Worm (Caenorhabditis elegans) whole organism, early embryonic: Measurements from ENCODE around the gene tmd-2.

Experiments used
- B0310.2 ChIP-seq: sonication (generic microtip); optimal IDR thresholded peaks from 2 replicates; lab custom pipeline; 2016; ENCODE audit warnings: mild to moderate bottlenecking, missing genetic modification characterization, missing compliant biosample characterization
- F13C5.2 ChIP-seq: sonication (generic microtip); optimal IDR thresholded peaks from 2 replicates; lab custom pipeline; 2017; ENCODE audit warnings: mild to moderate bottlenecking, missing genetic modification characterization, inconsistent platforms, missing compliant biosample characterization
- aly-1 ChIP-seq: sonication (generic microtip); optimal IDR thresholded peaks from 2 replicates; lab custom pipeline; 2016; ENCODE audit warnings: missing genetic modification characterization, missing compliant biosample characterization
- ama-1 ChIP-seq: fragments of 150-350 bp; optimal IDR thresholded peaks from 2 replicates; lab custom pipeline; 2014
- ceh-13 ChIP-seq: fragments of 200-800 bp; sonication (Bioruptor generic); optimal IDR thresholded peaks from 2 replicates; lab custom pipeline; 2018; ENCODE audit warnings: mild to moderate bottlenecking, missing genetic modification characterization, missing compliant biosample characterization
- ceh-36 ChIP-seq: sonication (generic microtip); optimal IDR thresholded peaks from 2 replicates; lab custom pipeline; 2016; ENCODE audit warnings: missing genetic modification characterization, inconsistent platforms, missing compliant biosample characterization
- ets-7 ChIP-seq: sonication (generic microtip); optimal IDR thresholded peaks from 2 replicates; lab custom pipeline; 2016; ENCODE audit warnings: missing genotype, missing genetic modification characterization, missing compliant biosample characterization
- flt-1 ChIP-seq: fragments of 200-800 bp; sonication (Bioruptor generic); IDR thresholded peaks from 2 replicates; pipeline ENCODE4 v1.3.6; 2022; ENCODE audit warnings: missing genetic modification characterization, missing compliant biosample characterization
- hmbx-1 ChIP-seq: sonication (generic microtip); optimal IDR thresholded peaks from 2 replicates; lab custom pipeline; 2016; ENCODE audit warnings: mild to moderate bottlenecking, missing genetic modification characterization, missing compliant biosample characterization
- hmg-4 ChIP-seq: fragments of 200-800 bp; sonication (Bioruptor generic); optimal IDR thresholded peaks from 2 replicates; lab custom pipeline; 2018; ENCODE audit warnings: mild to moderate bottlenecking, missing genetic modification characterization, missing compliant biosample characterization
- hnd-1 ChIP-seq: sonication (generic microtip); optimal IDR thresholded peaks from 2 replicates; lab custom pipeline; 2016; ENCODE audit warnings: missing genetic modification characterization, missing compliant biosample characterization
- pes-1 ChIP-seq: fragments of 200-800 bp; sonication (Bioruptor generic); IDR thresholded peaks from 2 replicates; pipeline ENCODE4 v1.3.6; 2022; ENCODE audit warnings: missing genetic modification reagents, missing genetic modification characterization, missing compliant biosample characterization
- scrt-1 ChIP-seq: fragments of 200-800 bp; sonication (Bioruptor generic); IDR thresholded peaks from 2 replicates; pipeline ENCODE4 v1.3.6; 2022; ENCODE audit warnings: missing genetic modification characterization, missing compliant biosample characterization
- sea-1 ChIP-seq: fragments of 200-800 bp; sonication (Bioruptor generic); conservative IDR thresholded peaks from 2 replicates; pipeline ENCODE4 v1.3.6; 2022; ENCODE audit warnings: missing genetic modification characterization, missing compliant biosample characterization
- tbx-11 ChIP-seq: fragments of 200-800 bp; sonication (Bioruptor generic); IDR thresholded peaks from 2 replicates; pipeline ENCODE4 v1.3.6; 2022; ENCODE audit warnings: missing genetic modification characterization, missing compliant biosample characterization
- tbx-37 ChIP-seq: fragments of 200-800 bp; sonication (Bioruptor generic); conservative IDR thresholded peaks from 2 replicates; pipeline ENCODE4 v1.3.6; 2022; ENCODE audit warnings: missing genetic modification reagents, missing genetic modification characterization, missing compliant biosample characterization
- tra-4 ChIP-seq: sonication (generic microtip); optimal IDR thresholded peaks from 2 replicates; lab custom pipeline; 2017; ENCODE audit warnings: missing genetic modification characterization, missing compliant biosample characterization

Gene tmd-2

DNA sequence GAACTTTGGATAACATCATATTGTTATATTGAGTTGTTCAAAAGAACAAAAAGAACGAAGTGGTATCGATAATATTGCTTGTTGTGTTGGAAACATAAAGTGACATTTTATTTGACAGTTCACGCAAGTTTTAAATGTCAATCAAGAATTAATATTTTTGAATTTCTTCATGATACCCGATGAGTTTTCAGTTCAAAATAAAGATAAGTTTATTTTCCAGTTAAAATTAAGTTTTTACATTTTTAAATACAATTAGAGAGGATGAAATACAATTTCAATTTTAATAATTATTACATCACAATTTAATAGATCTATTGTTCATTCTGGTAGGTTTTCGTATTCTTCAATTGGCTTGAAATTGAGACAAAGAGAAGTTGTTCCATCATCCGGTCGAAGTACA is 37.0 kb upstream of the tmd-2 start, which contains the start of gene W02D7.4:
W02D7.4 (minus strand) TSS at position 101 of the 400 bp plus-strand sequence.
- TF ChIP-seq tbx-37 (GFP tag; lab: Robert Waterston, UW), result no peak
- TF ChIP-seq pes-1, result no peak
- TF ChIP-seq flt-1 (GFP tag; lab: Robert Waterston, UW), result no peak
- no peak for TF ChIP-seq sea-1
- TF ChIP-seq tbx-11 (GFP tag; lab: Robert Waterston, UW), result no peak
- TF ChIP-seq F13C5.2, result no peak

DNA sequence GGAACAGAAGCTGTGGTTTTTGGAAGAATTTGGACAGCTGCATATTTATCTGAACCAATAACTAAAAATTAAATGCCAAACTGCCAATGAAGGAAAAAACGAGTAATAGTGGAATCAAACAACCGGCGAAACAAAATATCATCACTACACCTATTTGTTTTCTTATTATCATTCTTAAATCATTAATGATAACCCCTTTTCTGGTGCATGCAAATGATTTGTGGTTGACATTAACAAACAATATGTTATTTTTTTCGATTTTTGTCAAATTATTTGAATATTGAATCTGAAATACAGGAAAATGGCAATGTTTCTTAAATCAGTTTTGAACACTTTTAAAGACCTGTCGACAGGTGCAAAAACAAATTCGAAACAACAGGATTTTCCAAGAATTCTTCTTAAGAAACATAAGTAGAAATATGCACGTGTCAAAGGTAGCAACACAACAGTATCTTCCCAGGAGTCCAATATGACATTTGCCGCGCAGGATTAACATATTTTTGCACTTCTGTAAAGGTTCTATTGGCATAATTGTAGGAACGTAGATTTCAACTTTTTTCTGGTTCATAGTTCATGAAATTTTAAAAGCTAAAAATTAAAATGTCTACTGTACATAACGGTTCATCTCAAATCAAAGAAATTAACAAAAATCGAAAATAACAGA is 35.1 kb upstream of the tmd-2 start, which contains the start of gene W02D7.5:
W02D7.5 (minus strand) TSS at position 51 of the 664 bp plus-strand sequence.
- TF ChIP-seq ceh-36, result no peak
- no peak for TF ChIP-seq tbx-11 (GFP tag; lab: Robert Waterston, UW)
- TF ChIP-seq ama-1, result no peak
- TF ChIP-seq hnd-1, result no peak
- TF ChIP-seq ceh-13 (GFP tag; lab: Kevin White, UChicago), result no peak
- no peak for TF ChIP-seq F13C5.2
- no peak for TF ChIP-seq scrt-1 (GFP tag; lab: Robert Waterston, UW)
- TF ChIP-seq B0310.2 (tag; lab: Kevin White, UChicago), result no peak
- no peak for TF ChIP-seq tbx-37 (GFP tag; lab: Robert Waterston, UW)
- TF ChIP-seq tra-4 (tag; lab: Kevin White, UChicago), result no peak
- no peak for TF ChIP-seq ets-7 (tag; lab: Kevin White, UChicago)
- no peak for TF ChIP-seq aly-1 (tag; lab: Kevin White, UChicago)
- TF ChIP-seq flt-1 (GFP tag; lab: Robert Waterston, UW), result no peak
- no peak for TF ChIP-seq sea-1
- TF ChIP-seq pes-1, result no peak
- TF ChIP-seq hmg-4, result no peak

DNA sequence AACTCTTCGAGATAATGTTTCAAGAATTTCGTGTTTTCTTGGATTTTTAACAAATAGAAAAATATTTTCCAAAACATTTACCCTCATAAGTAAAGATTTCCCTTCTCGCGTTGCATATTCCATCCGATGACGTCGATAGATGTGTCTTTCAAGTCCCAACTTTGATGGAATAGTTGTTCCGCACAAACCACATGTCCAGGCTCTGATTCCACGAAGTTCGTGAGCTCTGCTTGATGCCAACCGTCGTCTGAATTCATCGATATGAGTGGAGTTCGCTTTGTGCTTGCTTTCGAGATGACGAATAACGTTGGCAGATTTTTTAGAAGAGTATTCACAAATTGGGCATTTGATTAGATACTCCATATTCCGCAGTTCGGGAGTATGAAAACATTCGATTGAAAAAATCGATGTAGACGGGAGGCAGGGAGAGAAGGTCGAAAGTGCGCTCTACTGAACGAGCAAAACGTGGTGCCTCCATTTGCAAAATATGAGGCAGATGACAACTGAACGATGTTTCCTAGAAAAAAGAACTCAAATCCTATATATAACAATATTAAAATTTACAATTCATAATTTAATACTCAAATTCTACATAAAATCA is 33.4 kb upstream of the tmd-2 start, which contains the start of gene W02D7.6:
W02D7.6 (minus strand) TSS at position 573 of the 601 bp plus-strand sequence.
- TF ChIP-seq tbx-37 (GFP tag; lab: Robert Waterston, UW), result no peak
- TF ChIP-seq ama-1, result no peak
- no peak for TF ChIP-seq sea-1
- TF ChIP-seq ets-7 (tag; lab: Kevin White, UChicago), result no peak
- no peak for TF ChIP-seq F13C5.2
- TF ChIP-seq pes-1, result no peak
- no peak for TF ChIP-seq hmg-4
- TF ChIP-seq scrt-1 (GFP tag; lab: Robert Waterston, UW), result no peak

DNA sequence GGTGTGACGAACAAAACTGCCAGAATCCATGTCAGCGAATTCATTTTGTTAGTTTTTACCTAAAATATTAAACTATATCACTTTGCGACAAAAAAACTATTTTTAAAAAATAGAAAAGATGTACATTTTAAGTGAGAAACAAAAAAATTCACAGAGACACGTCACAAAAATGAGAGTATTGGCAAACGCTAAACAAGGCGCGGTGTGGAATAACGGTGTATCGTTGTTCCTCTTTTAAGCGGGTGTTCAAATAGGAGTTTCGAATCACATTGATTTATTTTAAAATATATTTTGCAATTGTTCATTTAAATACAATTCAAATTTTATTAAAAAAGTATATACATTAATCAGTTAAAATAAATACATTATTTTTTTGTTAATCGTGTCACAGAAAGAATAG is 31.9 kb upstream of the tmd-2 start, which contains the start of gene sel-9:
sel-9 (minus strand) TSS at position 59 of the 400 bp plus-strand sequence.
- TF ChIP-seq tra-4 (tag; lab: Kevin White, UChicago) (no peak), tbx-11 (GFP tag; lab: Robert Waterston, UW) (no peak), flt-1 (GFP tag; lab: Robert Waterston, UW) (no peak), tbx-37 (GFP tag; lab: Robert Waterston, UW) (no peak), ceh-36 (no peak), aly-1 (tag; lab: Kevin White, UChicago) (no peak), F13C5.2 (no peak), hmbx-1 (tag; lab: Kevin White, UChicago) (no peak), ets-7 (tag; lab: Kevin White, UChicago) (no peak), pes-1 (no peak), sea-1 (no peak), scrt-1 (GFP tag; lab: Robert Waterston, UW) (no peak), B0310.2 (tag; lab: Kevin White, UChicago) (no peak), hmg-4 (no peak), ama-1 (no peak), hnd-1 (no peak), ceh-13 (GFP tag; lab: Kevin White, UChicago) (no peak)

DNA sequence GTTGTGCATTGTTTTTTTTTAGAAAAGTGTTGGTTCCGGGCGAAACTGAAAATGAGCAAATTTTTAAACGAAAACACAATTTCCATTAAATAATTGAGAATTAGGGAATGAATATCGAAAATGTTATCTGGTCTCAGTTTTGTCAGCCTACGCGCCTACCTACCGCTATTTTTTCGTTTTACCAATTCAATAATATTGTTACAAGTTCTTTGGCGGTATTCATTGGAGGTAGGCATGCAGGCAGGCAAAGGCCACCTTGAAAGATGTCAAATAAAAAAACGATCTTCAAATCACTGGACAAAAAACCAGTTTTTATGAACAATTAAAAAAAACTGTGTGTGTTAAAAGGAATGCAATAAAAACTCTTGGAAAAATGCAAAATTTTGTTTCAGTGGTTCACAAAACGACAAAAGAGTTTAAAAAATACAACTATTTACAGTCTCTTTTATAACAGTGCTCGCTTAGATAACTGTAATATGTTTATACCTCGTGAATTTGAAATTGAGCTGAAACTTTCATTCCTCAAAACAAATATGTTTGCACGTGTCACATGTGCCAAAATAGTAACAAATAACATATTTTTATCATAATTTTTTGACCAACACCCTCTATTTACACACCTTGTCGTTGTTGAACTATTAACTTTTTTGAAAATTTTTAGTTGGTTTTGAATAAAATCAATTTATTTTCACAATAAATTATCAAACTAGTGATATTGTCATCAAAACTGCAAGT is 29.8 kb upstream of the tmd-2 start, which contains the start of gene W02D7.11:
W02D7.11 (minus strand) TSS at position 51 of the 735 bp plus-strand sequence.
- TF ChIP-seq sea-1 (no peak), ets-7 (tag; lab: Kevin White, UChicago) (no peak), tra-4 (tag; lab: Kevin White, UChicago) (no peak), hnd-1 (no peak), ceh-36 (no peak), F13C5.2 (no peak)

DNA sequence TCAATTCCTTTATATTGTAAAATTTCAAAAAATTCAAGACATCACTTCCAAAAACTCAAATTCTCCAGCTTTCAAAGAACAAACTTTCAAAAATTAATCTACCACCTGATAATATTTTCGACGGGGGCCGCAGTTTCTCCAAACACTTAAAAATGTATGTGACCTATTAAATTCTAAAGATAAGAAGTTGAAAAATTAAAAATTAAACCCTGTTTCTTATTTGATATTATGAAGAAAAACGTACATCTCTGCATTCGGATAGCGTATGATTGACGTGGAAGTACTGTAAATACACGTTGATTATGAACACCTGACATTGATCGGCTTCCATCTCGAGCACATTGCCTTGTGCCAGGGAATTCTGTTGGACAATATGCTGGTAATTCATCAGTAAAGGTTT is 28.5 kb upstream of the tmd-2 start:
- TF ChIP-seq sea-1 (no peak), ceh-13 (GFP tag; lab: Kevin White, UChicago) (no peak), aly-1 (tag; lab: Kevin White, UChicago) (no peak), hnd-1 (no peak), ets-7 (tag; lab: Kevin White, UChicago) (no peak), pes-1 (no peak), F13C5.2 (no peak), scrt-1 (GFP tag; lab: Robert Waterston, UW) (no peak), B0310.2 (tag; lab: Kevin White, UChicago) (no peak), tbx-37 (GFP tag; lab: Robert Waterston, UW) (no peak), hmbx-1 (tag; lab: Kevin White, UChicago) (no peak), hmg-4 (no peak), flt-1 (GFP tag; lab: Robert Waterston, UW) (no peak), tra-4 (tag; lab: Kevin White, UChicago) (no peak), ceh-36 (no peak), ama-1 (no peak), tbx-11 (GFP tag; lab: Robert Waterston, UW) (no peak)

DNA sequence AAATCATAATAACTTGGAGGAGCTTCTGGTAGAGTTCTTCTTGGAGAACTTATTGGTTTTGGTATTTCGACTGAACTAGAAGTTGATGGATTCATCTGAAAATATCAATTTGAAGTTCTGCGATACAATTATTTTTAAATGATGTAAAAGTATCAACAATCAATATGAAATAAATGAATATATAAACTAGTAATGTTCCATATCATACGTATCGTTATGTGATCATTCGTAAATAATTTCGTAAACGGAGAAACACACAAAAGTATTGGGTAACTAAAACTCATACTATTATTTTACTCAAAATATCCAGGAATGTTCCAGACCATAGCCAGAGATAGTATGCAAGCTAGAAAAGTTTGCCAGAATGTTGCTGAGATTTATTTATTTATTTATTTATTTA is 28.1 kb upstream of the tmd-2 start, which contains the start of gene W02D7.8:
W02D7.8 (minus strand) TSS at position 101 of the 400 bp plus-strand sequence.
- TF ChIP-seq scrt-1 (GFP tag; lab: Robert Waterston, UW) (no peak), ama-1 (no peak), flt-1 (GFP tag; lab: Robert Waterston, UW) (no peak), ceh-36 (no peak), sea-1 (no peak), tbx-37 (GFP tag; lab: Robert Waterston, UW) (no peak), hmbx-1 (tag; lab: Kevin White, UChicago) (no peak), hnd-1 (no peak)
